Worm (Caenorhabditis elegans) whole organism, L1 larva: ENCODE results near the gene AH9.3.

ENCODE experiments used
- C04F5.9 ChIP-seq: sonication (generic microtip); optimal IDR thresholded peaks from 2 replicates; lab custom pipeline; 2016; ENCODE audit warnings: missing genetic modification characterization, missing compliant biosample characterization
- C16A3.4 ChIP-seq: fragments of 150-350 bp; optimal IDR thresholded peaks from 2 replicates; lab custom pipeline; 2014; ENCODE audit warnings: missing biosample characterization, missing genetic modification characterization
- C34B4.2 ChIP-seq: sonication (generic microtip); optimal IDR thresholded peaks from 2 replicates; lab custom pipeline; 2017; ENCODE audit warnings: mild to moderate bottlenecking, missing genetic modification characterization, missing compliant biosample characterization
- alr-1 ChIP-seq: fragments of 200-800 bp; sonication (Bioruptor generic); optimal IDR thresholded peaks from 2 replicates; lab custom pipeline; 2018; ENCODE audit warnings: borderline replicate concordance, mild to moderate bottlenecking, missing genetic modification characterization, missing compliant biosample characterization
- ceh-8 ChIP-seq: fragments of 200-800 bp; sonication (Bioruptor generic); optimal IDR thresholded peaks from 2 replicates; lab custom pipeline; 2018; ENCODE audit warnings: mild to moderate bottlenecking, missing genetic modification characterization, moderate library complexity, missing compliant biosample characterization
- ceh-82 ChIP-seq, 3 experiments: fragments of 150-350 bp in 1 of 3; sonication (generic microtip) in 2 of 3; optimal IDR thresholded peaks; 2 replicates each; lab custom pipeline; 2014 to 2017; ENCODE audit warnings: missing biosample characterization in 3 of 3, missing genetic modification characterization in 3 of 3
- dsc-1 ChIP-seq: sonication (generic microtip); optimal IDR thresholded peaks from 2 replicates; lab custom pipeline; 2016; ENCODE audit warnings: mild to moderate bottlenecking, missing genetic modification characterization, missing compliant biosample characterization
- efl-1 ChIP-seq, 4 experiments: fragments of 150-350 bp; optimal IDR thresholded peaks in 3 of 4; peaks in 1 of 4; 1 replicate in 1 of 4; 2 replicates in 3 of 4; lab custom pipeline; 2014; ENCODE audit warnings: missing biosample characterization in 2 of 4, missing genetic modification characterization in 2 of 4, missing genetic modification reagents in 2 of 4
- elt-2 ChIP-seq: sonication (generic microtip); optimal IDR thresholded peaks from 2 replicates; lab custom pipeline; 2016; ENCODE audit warnings: missing genetic modification characterization, mild to moderate bottlenecking, inconsistent platforms, missing compliant biosample characterization, missing genetic modification reagents
- fkh-10 ChIP-seq: sonication (generic microtip); optimal IDR thresholded peaks from 2 replicates; lab custom pipeline; 2017; ENCODE audit warnings: missing biosample characterization, missing genetic modification reagents, missing genetic modification characterization
- fkh-4 ChIP-seq: sonication (generic microtip); optimal IDR thresholded peaks from 2 replicates; lab custom pipeline; 2016; ENCODE audit warnings: missing compliant biosample characterization, missing genetic modification characterization, borderline replicate concordance
- fkh-8 ChIP-seq: sonication (generic microtip); optimal IDR thresholded peaks from 2 replicates; lab custom pipeline; 2016; ENCODE audit warnings: mild to moderate bottlenecking, missing genetic modification characterization, missing compliant biosample characterization
- hlh-4 ChIP-seq: sonication (generic microtip); optimal IDR thresholded peaks from 2 replicates; lab custom pipeline; 2016; ENCODE audit warnings: mild to moderate bottlenecking, missing genetic modification characterization, missing compliant biosample characterization
- irx-1 ChIP-seq: sonication (generic microtip); optimal IDR thresholded peaks from 2 replicates; lab custom pipeline; 2016; ENCODE audit warnings: missing genetic modification characterization, missing compliant biosample characterization
- lin-13 ChIP-seq: fragments of 150-350 bp; optimal IDR thresholded peaks from 2 replicates; lab custom pipeline; 2014; ENCODE audit warnings: missing biosample characterization, missing genetic modification reagents, missing genetic modification characterization
- lin-14 ChIP-seq: fragments of 200-800 bp; sonication (Bioruptor generic); optimal IDR thresholded peaks from 2 replicates; lab custom pipeline; 2018; ENCODE audit warnings: mild to moderate bottlenecking, missing genetic modification characterization, moderate library complexity, missing compliant biosample characterization
- lir-3 ChIP-seq: sonication (generic microtip); optimal IDR thresholded peaks from 2 replicates; lab custom pipeline; 2016; ENCODE audit warnings: mild to moderate bottlenecking, missing genetic modification characterization, moderate library complexity, missing compliant biosample characterization; ENCODE audit not compliant: poor library complexity
- nhr-20 ChIP-seq: sonication (generic microtip); optimal IDR thresholded peaks from 2 replicates; lab custom pipeline; 2016; ENCODE audit warnings: mild to moderate bottlenecking, missing genetic modification characterization, missing compliant biosample characterization
- nhr-237 ChIP-seq: fragments of 150-350 bp; optimal IDR thresholded peaks from 2 replicates; lab custom pipeline; 2014; ENCODE audit warnings: missing biosample characterization, missing genetic modification characterization
- nhr-71 ChIP-seq: sonication (generic microtip); optimal IDR thresholded peaks from 2 replicates; lab custom pipeline; 2016; ENCODE audit warnings: mild to moderate bottlenecking, missing genetic modification characterization, moderate library complexity, missing compliant biosample characterization
- nhr-85 ChIP-seq: sonication (generic microtip); peaks from one replicate; lab custom pipeline; 2016; ENCODE audit warnings: missing genetic modification characterization, inconsistent platforms, missing compliant biosample characterization
- unc-86 ChIP-seq: sonication (generic microtip); optimal IDR thresholded peaks from 2 replicates; lab custom pipeline; 2016; ENCODE audit warnings: missing genetic modification characterization, missing compliant biosample characterization
- ztf-4 ChIP-seq: fragments of 150-350 bp; optimal IDR thresholded peaks from 2 replicates; lab custom pipeline; 2014; ENCODE audit warnings: missing biosample characterization, missing genetic modification characterization

Gene AH9.3

ce11 chrX:2276000-2276399 lies 15.1 kb upstream of the AH9.3 start:
- TF ChIP-seq nhr-85 (tag; lab: Kevin White, UChicago) (peak; percentile 44), hlh-4 (tag; lab: Kevin White, UChicago) (no peak), efl-1 (optimal IDR thresholded peaks at IDR 0.05; lab: Kevin White, UChicago) (no peak), efl-1 (GFP tag; optimal IDR thresholded peaks at IDR 0.05 in 1 of 2; lab: Kevin White, UChicago) (peak in 1 of 2 experiments; percentile 67), ceh-82 (tag; optimal IDR thresholded peaks at IDR 0.05; lab: Kevin White, UChicago) (no peak), alr-1 (tag; lab: Kevin White, UChicago) (no peak), nhr-237 (tag; lab: Kevin White, UChicago) (no peak), C34B4.2 (tag; lab: Kevin White, UChicago) (no peak), nhr-20 (tag; lab: Kevin White, UChicago) (no peak)

- TF ChIP-seq nhr-71 (tag; lab: Kevin White, UChicago) (no peak), unc-86 (tag; lab: Kevin White, UChicago) (no peak), lin-13 (no peak), hlh-4 (tag; lab: Kevin White, UChicago) (no peak)
Observed at ce11 chrX:2274237-2274636, 13.3 kb upstream of the AH9.3 start, which contains the start of gene AH9.4. AH9.4 (minus strand) TSS chrX:2274337.

- TF ChIP-seq lin-14 (GFP tag; lab: Kevin White, UChicago): peak; percentile 37
- no peak for TF ChIP-seq ceh-8 (GFP tag; lab: Kevin White, UChicago)
- peak; percentile 26 for TF ChIP-seq fkh-10 (GFP tag; lab: Kevin White, UChicago)
Observed at ce11 chrX:2271429-2271828, 10.5 kb upstream of the AH9.3 start.

- TF ChIP-seq dsc-1 (tag; lab: Kevin White, UChicago) (no peak), lin-14 (GFP tag; lab: Kevin White, UChicago) (peak; percentile 25)
- TF ChIP-seq, all 84 proteins: peak for 1
Observed at ce11 chrX:2267956-2268355, 7.1 kb upstream of the AH9.3 start, which contains the start of gene AH9.6. AH9.6 (minus strand) TSS chrX:2268138.

ce11 chrX:2266777-2267176 lies 5.9 kb upstream of the AH9.3 start:
- peak; percentile 63 for TF ChIP-seq fkh-10 (GFP tag; lab: Kevin White, UChicago)
- no peak for TF ChIP-seq fkh-8 (tag; lab: Kevin White, UChicago)
- no peak for TF ChIP-seq C16A3.4
- no peak for TF ChIP-seq lir-3
- no peak for TF ChIP-seq ztf-4 (tag; lab: Kevin White, UChicago)
- TF ChIP-seq lin-14 (GFP tag; lab: Kevin White, UChicago): peak; percentile 18
- TF ChIP-seq fkh-4 (tag; lab: Kevin White, UChicago): no peak
- TF ChIP-seq C04F5.9 (tag; lab: Kevin White, UChicago): no peak
- no peak for TF ChIP-seq ceh-82 (tag; optimal IDR thresholded peaks at IDR 0.05; lab: Kevin White, UChicago)

- TF ChIP-seq dsc-1 (tag; lab: Kevin White, UChicago): no peak
- TF ChIP-seq unc-86 (tag; lab: Kevin White, UChicago): peak; percentile 64
- peak; percentile 35 for TF ChIP-seq lin-14 (GFP tag; lab: Kevin White, UChicago)
- TF ChIP-seq nhr-71 (tag; lab: Kevin White, UChicago): no peak
- TF ChIP-seq efl-1 (optimal IDR thresholded peaks at IDR 0.05; lab: Kevin White, UChicago): no peak
- peak in 1 of 2 experiments; percentile 82 for TF ChIP-seq efl-1 (GFP tag; optimal IDR thresholded peaks at IDR 0.05 in 1 of 2; lab: Kevin White, UChicago)
- TF ChIP-seq, all 84 proteins: peak for 3
Observed at ce11 chrX:2266366-2266765, 5.5 kb upstream of the AH9.3 start.

- TF ChIP-seq fkh-10 (GFP tag; lab: Kevin White, UChicago) (peak; percentile 77), fkh-8 (tag; lab: Kevin White, UChicago) (peak; percentile 39), irx-1 (tag; lab: Kevin White, UChicago) (no peak), lin-14 (GFP tag; lab: Kevin White, UChicago) (peak; percentile 68)
- TF ChIP-seq, all 84 proteins: peak for 3
Observed at ce11 chrX:2265069-2265468, 4.2 kb upstream of the AH9.3 start.

- TF ChIP-seq elt-2 (tag; lab: Kevin White, UChicago) (peak; percentile 47), fkh-4 (tag; lab: Kevin White, UChicago) (no peak)
Observed at ce11 chrX:2262420-2262819, 1.5 kb upstream of the AH9.3 start.
